Worm (Caenorhabditis elegans) whole organism, L2 larva: ENCODE results near the gene twf-2.

Experiments used
- blmp-1 ChIP-seq: sonication (generic microtip); optimal IDR thresholded peaks from 2 replicates; lab custom pipeline; 2017; ENCODE audit warnings: missing genetic modification characterization, mild to moderate bottlenecking, missing compliant biosample characterization, antibody characterized with exemption, moderate library complexity; ENCODE audit not compliant: insufficient read depth
- lin-39 ChIP-seq: fragments of 150-350 bp; optimal IDR thresholded peaks from 2 replicates; lab custom pipeline; 2014; ENCODE audit warnings: missing biosample characterization, missing genetic modification reagents, missing genetic modification characterization
- nhr-10 ChIP-seq: sonication (generic microtip); optimal IDR thresholded peaks from 2 replicates; lab custom pipeline; 2017; ENCODE audit warnings: missing biosample characterization, missing genetic modification characterization
- nhr-129 ChIP-seq: fragments of 150-350 bp; optimal IDR thresholded peaks from 2 replicates; lab custom pipeline; 2014; ENCODE audit warnings: missing biosample characterization, missing genetic modification characterization
- nhr-25 ChIP-seq: fragments of 150-350 bp; sonication (generic microtip); optimal IDR thresholded peaks from 3 replicates; lab custom pipeline; 2014; ENCODE audit warnings: missing biosample characterization, missing genetic modification characterization

DNA sequence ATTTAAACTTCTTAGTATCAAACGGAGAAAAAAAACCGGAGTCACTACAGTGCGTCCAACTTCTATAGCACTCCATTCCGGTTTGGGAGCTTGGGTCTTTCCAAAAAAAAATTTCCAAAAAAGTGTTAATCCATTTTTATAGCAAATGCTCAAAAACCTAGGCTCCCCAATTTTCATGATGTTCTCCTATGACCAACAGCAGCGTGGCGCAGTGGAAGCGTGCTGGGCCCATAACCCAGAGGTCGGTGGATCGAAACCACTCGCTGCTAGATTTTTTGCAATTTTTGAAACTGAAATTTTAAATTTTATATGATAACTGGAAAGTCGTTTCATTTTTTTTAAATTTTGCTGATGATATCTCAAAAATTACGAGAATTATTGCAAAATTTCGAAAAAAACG lies 5.0 kb upstream of the twf-2 start:
- no peak for TF ChIP-seq nhr-10
- TF ChIP-seq nhr-25, result no peak
- TF ChIP-seq blmp-1 (tag; lab: Kevin White, UChicago), result no peak
- TF ChIP-seq lin-39 (tag; lab: Kevin White, UChicago), result no peak
- TF ChIP-seq nhr-129, result no peak
